Fruit fly (Drosophila melanogaster) S2 (cell line): ENCODE measurements around the gene Acp32CD.

Source experiments
- CG8478 ChIP-seq: fragments of >200 bp; optimal IDR thresholded peaks from 2 replicates; lab custom pipeline; 2018
- CTCF ChIP-seq, 2 experiments: fragments of >200 bp; optimal IDR thresholded peaks; 2 replicates each; lab custom pipeline; 2018

Gene Acp32CD

DNA sequence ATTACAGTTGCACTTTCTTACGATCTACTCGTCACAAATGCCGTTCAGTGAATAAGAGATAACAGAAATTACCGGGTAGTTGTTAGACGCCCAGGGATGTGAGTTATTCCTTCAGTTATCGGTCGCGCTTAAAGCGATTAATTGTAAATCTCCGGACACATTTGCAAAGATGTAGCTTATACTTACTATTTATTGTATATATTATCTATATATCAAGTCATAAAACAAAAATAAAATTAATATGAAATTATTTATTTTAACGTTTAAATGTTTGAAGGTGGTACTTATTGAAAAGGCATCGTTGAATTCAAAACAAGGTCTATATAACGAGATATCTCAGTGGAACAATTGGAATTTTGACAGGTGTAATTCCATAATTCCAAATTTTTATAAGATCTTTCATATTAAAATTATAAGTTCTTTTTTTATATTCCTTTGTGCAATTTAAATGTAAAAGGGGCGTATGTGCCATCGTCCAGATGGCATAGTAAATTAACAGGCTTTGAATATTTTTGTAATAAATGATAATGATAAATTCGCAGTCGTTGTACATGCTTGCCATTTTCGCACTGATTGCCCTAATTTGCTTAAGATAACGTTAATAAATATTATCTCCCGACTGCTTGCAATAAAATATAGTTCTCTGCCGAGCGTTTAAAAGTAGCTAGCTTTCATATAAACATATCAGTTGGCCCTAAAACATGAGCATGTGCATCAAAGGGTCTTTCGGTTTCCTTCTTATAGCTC, 13.9 kb upstream of the Acp32CD start, which contains the start of the genes aub and lectin-33A:
Gene aub, minus strand, starts transcription at position 101 of the 747 bp plus-strand sequence.
Gene lectin-33A, plus strand, starts transcription at position 697 of the 747 bp plus-strand sequence.
- no peak for TF ChIP-seq CG8478 (lab: Kevin White, UChicago)

- TF ChIP-seq CTCF (optimal IDR thresholded peaks at IDR 0.05; lab: Kevin White, UChicago) (peak in 1 of 2 experiments; percentile 38), CG8478 (lab: Kevin White, UChicago) (no peak)
These were observed 11.3 kb upstream of the Acp32CD start, which contains the start of gene RpL9 for dm6 chr2L:11003925-11004673. Gene RpL9, minus strand, starts transcription at chr2L:11004189.

dm6 chr2L:11004674-11005045, 10.8 kb upstream of the Acp32CD start, which contains the start of gene Nup154:
Gene Nup154, plus strand, starts transcription at chr2L:11004820.
- TF ChIP-seq CTCF (optimal IDR thresholded peaks at IDR 0.05; lab: Kevin White, UChicago) (no peak), CG8478 (lab: Kevin White, UChicago) (no peak)

DNA sequence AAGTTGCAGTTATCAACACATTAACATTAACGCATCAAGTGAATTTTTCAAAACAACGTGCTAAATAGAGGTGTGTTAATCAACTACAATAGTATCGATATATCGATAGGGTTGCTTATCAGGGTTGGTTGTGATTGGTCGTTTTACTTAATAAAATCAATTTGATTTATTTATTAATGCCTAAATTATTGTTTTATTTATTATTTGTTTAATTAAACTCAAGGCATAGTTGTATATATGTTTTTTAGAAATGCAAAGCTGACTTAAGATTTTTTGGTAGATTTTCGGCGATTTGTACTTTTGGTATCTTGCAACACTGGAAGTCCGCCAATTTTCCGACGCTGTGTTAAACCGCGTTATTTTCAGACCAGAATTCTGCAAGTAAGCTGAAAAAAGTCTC, 4.4 kb upstream of the Acp32CD start, which contains the start of the genes Art8 and dUTPase:
Gene Art8, minus strand, starts transcription at position 88 of the 400 bp plus-strand sequence.
Gene dUTPase, plus strand, starts transcription at position 314 of the 400 bp plus-strand sequence.
- TF ChIP-seq CG8478 (lab: Kevin White, UChicago) (no peak), CTCF (optimal IDR thresholded peaks at IDR 0.05; lab: Kevin White, UChicago) (no peak)

- TF ChIP-seq CG8478 (lab: Kevin White, UChicago) (no peak), CTCF (optimal IDR thresholded peaks at IDR 0.05; lab: Kevin White, UChicago) (no peak)
These were observed 1.3 kb upstream of the Acp32CD start for dm6 chr2L:11014018-11014611.

DNA sequence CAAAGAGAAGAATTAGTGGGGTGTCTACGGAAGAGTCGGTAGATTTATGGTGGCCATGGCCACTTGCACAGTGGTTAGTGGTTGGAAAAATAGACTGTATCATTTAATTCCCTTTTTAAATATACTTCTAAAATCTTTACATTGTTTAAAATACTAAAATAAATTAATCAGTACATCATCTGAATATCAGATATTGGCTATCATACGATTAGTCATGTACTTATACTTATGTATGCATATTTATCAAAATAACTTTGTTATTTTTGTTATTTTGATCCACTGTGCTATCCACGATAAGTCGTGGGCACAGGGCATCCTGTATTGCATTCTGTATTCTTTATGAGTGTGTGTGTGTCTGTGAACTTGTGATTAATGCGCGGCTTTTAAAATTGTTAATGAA, 749 bp upstream of the Acp32CD start:
- TF ChIP-seq CG8478 (lab: Kevin White, UChicago): no peak
- no peak for TF ChIP-seq CTCF (optimal IDR thresholded peaks at IDR 0.05; lab: Kevin White, UChicago)

dm6 chr2L:11016695-11017094, 1.3 kb downstream of the Acp32CD start, which contains the start of gene CG14913:
Gene CG14913, plus strand, starts transcription at chr2L:11016995.
- TF ChIP-seq CG8478 (lab: Kevin White, UChicago) (no peak), CTCF (optimal IDR thresholded peaks at IDR 0.05; lab: Kevin White, UChicago) (no peak)

DNA sequence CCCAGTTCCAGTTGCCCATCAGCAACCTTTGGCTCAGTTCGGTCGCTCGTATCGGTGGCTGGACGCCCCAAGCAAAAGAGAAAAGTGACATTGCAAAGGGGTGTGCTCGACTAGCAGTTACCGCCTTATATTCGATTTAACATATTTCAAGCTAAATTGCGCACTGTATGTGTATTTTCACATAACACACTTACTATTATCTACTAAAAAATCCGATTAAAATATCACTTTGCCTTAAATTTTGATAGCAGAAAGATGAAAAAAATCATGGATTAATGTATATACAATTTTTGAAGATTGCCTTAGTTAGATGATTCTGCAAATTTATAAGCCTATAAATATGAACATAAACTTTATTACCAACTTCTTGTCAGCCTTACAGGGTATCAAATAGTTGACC, 6.2 kb downstream of the Acp32CD start:
- no peak for TF ChIP-seq CTCF (optimal IDR thresholded peaks at IDR 0.05; lab: Kevin White, UChicago)
- TF ChIP-seq CG8478 (lab: Kevin White, UChicago): no peak

- TF ChIP-seq CTCF (optimal IDR thresholded peaks at IDR 0.05; lab: Kevin White, UChicago) (no peak), CG8478 (lab: Kevin White, UChicago) (no peak)
These were observed 7.4 kb downstream of the Acp32CD start for dm6 chr2L:11022804-11023203.

- TF ChIP-seq CTCF (optimal IDR thresholded peaks at IDR 0.05; lab: Kevin White, UChicago): no peak
- TF ChIP-seq CG8478 (lab: Kevin White, UChicago): no peak
These were observed 8.5 kb downstream of the Acp32CD start for dm6 chr2L:11023875-11024274.

dm6 chr2L:11027213-11027612, 11.8 kb downstream of the Acp32CD start:
- no peak for TF ChIP-seq CTCF (optimal IDR thresholded peaks at IDR 0.05; lab: Kevin White, UChicago)
- no peak for TF ChIP-seq CG8478 (lab: Kevin White, UChicago)

DNA sequence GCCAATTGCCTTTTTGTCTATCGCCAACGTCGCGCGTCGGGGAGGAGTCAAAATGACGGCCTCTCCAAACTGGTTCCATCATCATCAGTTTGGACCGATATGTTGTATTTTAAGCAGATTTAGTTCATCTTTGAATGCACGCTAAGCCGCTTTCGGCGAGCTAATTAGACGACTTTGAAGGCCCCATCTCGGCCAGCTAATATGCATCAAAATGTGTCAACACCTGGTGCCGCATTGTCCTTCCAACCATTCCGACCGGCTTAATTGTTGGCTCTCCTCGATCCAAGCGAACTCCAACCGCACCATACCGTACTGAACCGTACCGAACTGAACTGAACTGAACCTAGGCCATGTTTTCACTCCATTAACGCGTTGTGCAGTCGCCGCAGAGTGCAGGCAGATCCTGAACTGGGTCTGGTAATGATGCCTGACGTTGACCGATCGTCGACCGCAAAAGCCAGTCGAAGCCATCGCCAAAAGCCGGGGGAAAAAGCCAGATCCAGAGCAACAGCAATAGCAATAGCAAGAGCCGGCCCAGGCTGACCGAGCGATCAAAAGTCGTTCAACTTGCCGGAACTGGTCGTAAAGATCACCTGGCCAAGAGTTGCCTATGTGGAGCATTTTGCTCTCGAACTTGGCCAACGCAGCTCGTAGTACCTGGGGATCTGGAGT, 12.5 kb downstream of the Acp32CD start:
- TF ChIP-seq CTCF (optimal IDR thresholded peaks at IDR 0.05; lab: Kevin White, UChicago) (no peak), CG8478 (lab: Kevin White, UChicago) (no peak)

DNA sequence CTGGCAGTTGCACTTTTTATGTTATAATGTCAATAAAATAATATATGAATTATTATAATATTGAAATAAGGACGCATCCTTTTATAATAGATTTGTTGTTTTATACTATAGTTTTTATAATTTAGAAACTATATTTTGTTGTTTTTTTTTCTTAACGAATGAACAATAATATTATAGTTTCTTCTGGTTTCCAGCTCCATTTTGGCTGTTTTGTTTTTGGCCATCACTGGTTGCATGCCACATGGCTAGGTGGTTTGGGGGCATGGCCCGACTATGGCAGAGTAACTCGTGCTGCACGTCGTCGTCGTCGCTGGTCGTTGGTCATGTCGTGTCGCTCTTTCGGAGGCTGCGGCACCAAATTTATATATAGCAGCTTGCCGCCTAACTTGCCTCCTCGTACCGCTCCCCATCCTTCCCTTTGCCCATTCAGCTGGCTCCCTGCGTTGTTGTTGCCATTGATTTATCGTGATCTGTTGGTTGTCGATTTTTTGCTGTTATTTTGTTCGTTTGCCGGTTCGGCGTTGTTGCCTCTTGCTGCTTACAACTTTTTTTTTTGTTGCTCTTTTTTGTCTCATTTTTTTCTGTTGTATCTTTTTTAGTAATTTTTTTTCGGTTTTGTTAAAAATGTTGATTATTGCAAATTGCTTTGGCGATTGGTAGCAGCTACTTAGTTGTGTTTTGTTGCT, 17.0 kb downstream of the Acp32CD start:
- TF ChIP-seq CG8478 (lab: Kevin White, UChicago): no peak
- no peak for TF ChIP-seq CTCF (optimal IDR thresholded peaks at IDR 0.05; lab: Kevin White, UChicago)
